Worm (Caenorhabditis elegans): Measurements from ENCODE around the gene ZC404.1.

The ZC404.1 gene

ce11 chrV:6823432-6823831 is 29.4 kb downstream of the ZC404.1 start:
- TF ChIP-seq ctbp-1 (GFP tag; IDR thresholded peaks at IDR 0.05) (no peak), nhr-28 (tag; optimal IDR thresholded peaks at IDR 0.05) (peak; percentile 87), dmd-8 (GFP tag; IDR thresholded peaks at IDR 0.05) (no peak), nhr-77 (tag; optimal IDR thresholded peaks at IDR 0.05) (peak; percentile 58), aha-1 (tag) (no peak), T20F7.1 (GFP tag; optimal IDR thresholded peaks at IDR 0.05) (peak; percentile 4), pqm-1 (tag; optimal IDR thresholded peaks at IDR 0.05) (peak; percentile 93), dmd-6 (GFP tag; IDR thresholded peaks at IDR 0.05) (peak; percentile 93), unc-62 (GFP tag; optimal IDR thresholded peaks at IDR 0.05 in 1 of 2) (peak in 1 of 2 experiments; percentile 81), unc-62 (tag; optimal IDR thresholded peaks at IDR 0.05) (no peak), attf-4 (tag; optimal IDR thresholded peaks at IDR 0.05) (no peak)

ce11 chrV:6828786-6829185 is 34.8 kb downstream of the ZC404.1 start, which contains the start of gene dmsr-15:
Gene dmsr-15 (minus strand): TSS chrV:6828886.
- TF ChIP-seq nhr-6 (tag; optimal IDR thresholded peaks at IDR 0.05): no peak
- no peak for TF ChIP-seq F10B5.3 (tag; optimal IDR thresholded peaks at IDR 0.05)
- no peak for TF ChIP-seq mes-2 (tag; optimal IDR thresholded peaks at IDR 0.05; ENCODE audit: poor library complexity, severe bottlenecking)
- TF ChIP-seq ces-1 (GFP tag; optimal IDR thresholded peaks at IDR 0.05): no peak
- no peak for TF ChIP-seq lin-38 (GFP tag; IDR thresholded peaks at IDR 0.05)
- TF ChIP-seq madf-5 (GFP tag; IDR thresholded peaks at IDR 0.05): no peak
- TF ChIP-seq attf-4 (tag; optimal IDR thresholded peaks at IDR 0.05): no peak

- TF ChIP-seq lsy-2 (tag; optimal IDR thresholded peaks at IDR 0.05) (no peak), gei-8 (GFP tag; optimal IDR thresholded peaks at IDR 0.05) (no peak)
These were observed 35.4 kb downstream of the ZC404.1 start, which contains the start of gene col-141 for ce11 chrV:6829404-6829803. Gene col-141 (plus strand): TSS chrV:6829704.

- TF ChIP-seq ces-1 (GFP tag; optimal IDR thresholded peaks at IDR 0.05) (no peak), tra-1 (GFP tag; IDR thresholded peaks at IDR 0.05) (no peak), set-16 (GFP tag; IDR thresholded peaks at IDR 0.05) (peak; percentile 97), aha-1 (tag) (peak; percentile 36)
These were observed 36.1 kb downstream of the ZC404.1 start for ce11 chrV:6830075-6830474.

ce11 chrV:6830755-6831227 is 36.8 kb downstream of the ZC404.1 start, which contains the start of gene col-142:
Gene col-142 (plus strand): TSS chrV:6831177.
- peak; percentile 9 for TF ChIP-seq nhr-28 (tag; optimal IDR thresholded peaks at IDR 0.05)
- no peak for TF ChIP-seq Y105C5A.15 (GFP tag; IDR thresholded peaks at IDR 0.05)

ce11 chrV:6831539-6831938 is 37.5 kb downstream of the ZC404.1 start:
- TF ChIP-seq nhr-28 (tag; optimal IDR thresholded peaks at IDR 0.05) (no peak), D1046.2 (GFP tag; IDR thresholded peaks at IDR 0.05) (0 out of 2 replicates have a peak, but pooled peaks have one; percentile 27), lin-39 (tag; optimal IDR thresholded peaks at IDR 0.05) (no peak), nhr-25 (tag; optimal IDR thresholded peaks at IDR 0.05; ENCODE audit: borderline replicate concordance, insufficient read depth) (no peak), lin-15B (tag; optimal IDR thresholded peaks at IDR 0.05) (no peak), ceh-44 (GFP tag; IDR thresholded peaks at IDR 0.05) (no peak), F49E8.2 (tag; optimal IDR thresholded peaks at IDR 0.05; ENCODE audit: borderline replicate concordance) (no peak), gei-8 (GFP tag; optimal IDR thresholded peaks at IDR 0.05) (no peak), snpc-1.2 (GFP tag; IDR thresholded peaks at IDR 0.05) (no peak), Y48G9A.11 (GFP tag; IDR thresholded peaks at IDR 0.05) (no peak), F44E2.7 (GFP tag; IDR thresholded peaks at IDR 0.05) (no peak), daf-19 (GFP tag; conservative IDR thresholded peaks at IDR 0.05) (no peak), ceh-28 (tag; optimal IDR thresholded peaks at IDR 0.05) (no peak), set-16 (GFP tag; IDR thresholded peaks at IDR 0.05) (peak; percentile 97), nhr-102 (tag; optimal IDR thresholded peaks at IDR 0.05) (no peak), daf-16 (GFP tag; optimal IDR thresholded peaks at IDR 0.05) (no peak), daf-16 (tag; optimal IDR thresholded peaks at IDR 0.05) (no peak), vab-7 (GFP tag; IDR thresholded peaks at IDR 0.05) (0 out of 2 replicates have a peak, but pooled peaks have one; percentile 5)

All from whole organism, L4 larva.